Fruit fly (Drosophila melanogaster) Kc167 (cell line): ENCODE data around the gene bon.

Source experiments
- Myc ChIP-seq: fragments of >200 bp; optimal IDR thresholded peaks from 2 replicates; lab custom pipeline; 2017; ENCODE audit warnings: missing external identifiers
- Sin3A ChIP-seq: fragments of >200 bp; optimal IDR thresholded peaks from 2 replicates; lab custom pipeline; 2018; ENCODE audit warnings: missing external identifiers
- h ChIP-seq: fragments of >200 bp; optimal IDR thresholded peaks from 3 replicates; lab custom pipeline; 2018; ENCODE audit warnings: missing external identifiers
- insv ChIP-seq: fragments of >200 bp; optimal IDR thresholded peaks from 3 replicates; lab custom pipeline; 2018; ENCODE audit warnings: missing external identifiers
- psq ChIP-seq: fragments of >200 bp; optimal IDR thresholded peaks from 2 replicates; lab custom pipeline; 2017; ENCODE audit warnings: missing external identifiers
- ttk ChIP-seq: sonication (Bioruptor generic); optimal IDR thresholded peaks from 2 replicates; lab custom pipeline; 2017; ENCODE audit warnings: missing external identifiers

The bon gene

DNA sequence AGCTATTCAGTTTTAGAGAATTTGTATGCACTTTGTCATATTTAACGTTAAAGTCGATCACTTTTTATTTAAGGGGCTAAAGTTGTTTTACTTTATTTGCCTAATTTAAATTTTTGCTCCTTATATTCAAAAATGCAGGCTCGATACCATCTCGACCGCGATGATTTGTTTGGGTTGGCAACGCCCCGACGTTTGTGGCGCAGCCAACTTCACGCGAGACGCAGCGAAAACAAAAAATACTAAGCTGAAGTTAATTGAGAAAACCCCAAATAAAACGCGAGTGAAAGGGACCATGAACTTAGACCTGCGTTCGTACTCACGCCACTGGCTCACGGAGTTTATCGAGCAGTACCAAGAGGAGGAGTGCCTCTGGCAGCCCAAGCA lies 34.8 kb upstream of the bon start:
- TF ChIP-seq insv (no peak), h (lab: Kevin White, UChicago) (no peak), Sin3A (lab: Kevin White, UChicago) (no peak), Myc (no peak), psq (no peak)

DNA sequence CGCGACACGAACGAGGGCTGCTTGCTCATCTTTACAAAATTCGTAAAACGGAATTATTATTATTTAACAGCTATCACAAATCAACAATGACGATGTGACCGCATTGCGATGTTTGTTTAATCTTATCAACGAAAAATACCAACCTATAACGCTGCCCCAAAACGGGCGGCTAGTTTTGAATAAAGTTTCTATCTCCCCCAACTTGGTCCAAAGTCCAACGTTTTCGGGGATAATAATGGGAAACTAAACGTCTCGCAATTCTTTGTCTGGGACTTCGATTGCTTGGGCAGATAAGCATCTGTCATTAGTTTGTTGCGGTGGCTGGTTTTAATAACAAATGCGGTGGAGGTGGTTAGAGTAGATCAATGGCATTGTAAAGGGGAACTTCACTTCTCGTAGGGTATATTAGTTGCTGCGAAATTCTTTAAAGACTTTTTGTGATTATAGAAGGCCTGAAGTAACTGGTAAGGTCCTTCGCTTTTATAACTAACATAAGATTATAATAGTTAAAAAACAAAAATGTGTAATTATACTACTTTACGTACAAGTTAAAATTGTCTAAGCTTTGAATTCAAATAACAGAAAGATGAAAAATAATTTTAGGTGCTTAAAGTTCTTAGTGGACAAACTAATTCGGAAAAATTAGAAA lies 32.8 kb upstream of the bon start, which contains the start of gene CG15922:
CG15922 (minus strand) TSS at position 262 of the 649 bp plus-strand sequence.
- no peak for TF ChIP-seq Myc
- TF ChIP-seq insv, result no peak
- TF ChIP-seq psq, result no peak
- no peak for TF ChIP-seq ttk
- no peak for TF ChIP-seq h (lab: Kevin White, UChicago)
- no peak for TF ChIP-seq Sin3A (lab: Kevin White, UChicago)

DNA sequence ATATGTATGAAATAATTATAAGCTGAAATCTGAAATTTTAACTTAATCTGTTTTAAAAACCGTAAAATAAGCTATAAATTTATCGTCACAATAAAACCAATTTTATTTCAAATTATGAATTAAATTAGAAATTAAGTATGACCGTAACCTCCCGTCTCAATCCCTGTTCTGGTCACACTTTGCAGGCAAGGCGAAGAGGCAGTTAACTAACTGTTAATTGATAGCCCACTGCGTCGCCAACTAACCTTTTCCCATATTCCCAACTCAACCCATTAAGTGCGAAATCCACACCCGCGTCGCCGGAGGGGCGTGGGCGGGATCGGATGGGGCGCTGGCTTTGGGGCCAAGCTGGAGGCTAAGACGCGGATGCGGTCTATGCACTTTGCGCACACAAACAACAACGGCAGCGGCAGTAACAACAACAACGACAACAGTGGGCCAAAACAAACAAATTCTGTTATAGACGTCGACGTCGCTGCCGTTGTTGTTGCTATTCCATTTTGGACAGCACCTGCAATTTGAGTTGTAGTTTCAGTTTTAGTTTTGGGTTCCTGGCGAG lies 32.2 kb upstream of the bon start, which contains the start of gene CG5191:
CG5191 (plus strand) TSS at position 198 of the 559 bp plus-strand sequence.
- no peak for TF ChIP-seq ttk
- TF ChIP-seq psq, result no peak
- TF ChIP-seq Sin3A (lab: Kevin White, UChicago), result no peak
- TF ChIP-seq h (lab: Kevin White, UChicago), result no peak
- no peak for TF ChIP-seq insv
- no peak for TF ChIP-seq Myc

DNA sequence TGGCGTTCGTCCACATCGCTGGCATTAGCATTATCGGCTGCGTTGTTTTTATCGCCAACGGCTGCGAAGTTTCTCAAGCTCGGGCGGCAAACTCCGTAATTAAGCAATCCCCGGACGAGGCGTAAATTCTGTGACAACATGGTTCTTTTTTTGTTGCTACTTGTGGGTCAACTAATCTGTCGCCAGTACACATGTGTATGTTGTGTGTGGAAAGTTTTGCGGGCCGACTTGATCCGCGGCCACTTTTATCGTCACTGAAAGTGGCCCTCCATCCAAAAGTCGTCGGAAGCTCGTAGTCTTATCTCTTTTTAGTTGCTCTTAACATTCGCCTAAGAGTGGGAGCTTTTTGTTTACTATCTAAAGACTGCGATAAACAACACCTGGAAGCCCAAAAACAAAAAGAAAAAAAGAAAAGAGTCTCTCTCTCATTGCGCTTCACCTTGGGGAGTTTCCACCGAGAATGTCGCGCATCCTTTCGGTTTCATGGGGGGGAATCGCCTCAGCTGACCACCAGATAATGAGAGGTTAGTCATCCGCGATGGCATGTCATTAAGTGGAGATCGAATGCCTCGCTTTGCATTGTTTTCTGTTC lies 29.0 kb upstream of the bon start, which contains the start of gene CG10877:
CG10877 (minus strand) TSS at position 238 of the 592 bp plus-strand sequence.
- TF ChIP-seq insv (no peak), Sin3A (lab: Kevin White, UChicago) (no peak), Myc (no peak), ttk (no peak)

DNA sequence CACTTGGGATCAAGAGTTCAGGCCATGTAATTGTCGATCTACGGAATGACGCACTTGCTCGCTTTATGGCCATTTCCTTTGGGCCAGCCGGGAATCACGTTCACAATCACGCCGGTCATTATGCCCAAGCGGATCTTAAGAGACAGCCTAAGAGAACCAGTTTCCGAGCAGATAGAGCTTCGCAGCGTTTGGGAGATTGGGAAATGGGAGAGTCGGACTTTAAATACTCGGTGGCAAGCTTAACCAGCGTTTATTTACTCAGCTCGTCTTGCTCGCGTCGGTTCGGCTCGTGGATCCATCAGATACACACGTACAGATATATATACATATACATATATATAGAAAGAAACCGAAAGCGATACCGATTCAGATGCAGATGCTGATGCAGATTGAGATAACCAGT lies 27.4 kb upstream of the bon start:
- TF ChIP-seq ttk, result no peak
- TF ChIP-seq h (lab: Kevin White, UChicago), result no peak
- no peak for TF ChIP-seq insv
- TF ChIP-seq Myc, result no peak
- no peak for TF ChIP-seq psq
- TF ChIP-seq Sin3A (lab: Kevin White, UChicago), result no peak

DNA sequence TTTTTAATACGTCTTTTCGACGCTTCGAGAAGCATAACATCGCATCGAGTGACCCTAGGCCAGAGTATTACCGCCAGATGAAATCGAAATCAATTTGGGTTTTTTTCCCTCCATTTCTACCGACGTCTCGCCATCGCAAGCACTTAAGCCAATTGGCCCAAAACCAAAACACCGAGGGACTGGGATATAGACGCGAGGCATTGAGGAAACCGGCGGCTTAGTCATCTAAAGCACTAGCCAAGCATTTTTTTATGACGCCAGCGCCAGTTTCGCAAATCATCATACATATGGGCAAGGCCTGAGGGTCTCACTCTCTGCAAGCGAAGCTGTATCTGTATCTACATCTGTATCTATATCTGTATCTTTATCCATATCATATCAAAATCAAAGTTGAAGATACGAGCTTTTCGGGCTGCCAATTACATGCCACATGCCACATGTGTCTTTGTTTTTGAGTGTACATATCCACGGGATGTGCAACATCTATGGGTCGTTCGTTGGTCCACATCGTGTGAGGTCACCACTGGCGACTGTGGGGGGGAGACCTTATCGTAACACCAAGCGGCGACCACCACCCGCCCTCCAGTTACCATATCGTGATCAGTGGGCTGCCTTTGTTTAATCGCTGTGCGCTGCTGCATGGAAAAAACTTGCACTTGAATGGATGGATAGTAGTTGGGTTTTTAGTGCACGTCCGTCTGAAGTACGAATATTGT lies 25.3 kb upstream of the bon start:
- TF ChIP-seq Myc, result no peak
- no peak for TF ChIP-seq insv
- no peak for TF ChIP-seq Sin3A (lab: Kevin White, UChicago)
- TF ChIP-seq psq, result no peak
- TF ChIP-seq h (lab: Kevin White, UChicago), result no peak

DNA sequence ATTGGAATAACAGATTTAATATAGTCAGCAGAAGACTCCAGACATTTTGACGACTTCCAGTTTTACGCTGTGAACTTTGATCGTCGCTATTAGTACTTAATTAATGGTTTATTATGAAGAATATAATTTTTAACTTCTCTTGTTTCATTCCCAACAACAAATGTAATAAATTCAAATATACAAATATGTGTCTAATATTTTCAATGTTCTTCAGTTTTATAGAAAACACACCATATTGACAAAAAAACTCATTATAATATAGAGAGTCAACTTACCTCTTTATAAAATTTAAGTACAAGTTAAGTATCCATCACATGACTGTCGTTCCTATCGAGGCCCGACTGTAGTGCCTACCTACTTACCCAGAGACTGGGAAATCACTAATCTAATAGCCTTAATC lies 19.6 kb upstream of the bon start:
- TF ChIP-seq psq (no peak), Sin3A (lab: Kevin White, UChicago) (no peak), Myc (no peak), h (lab: Kevin White, UChicago) (no peak), ttk (no peak), insv (no peak)

DNA sequence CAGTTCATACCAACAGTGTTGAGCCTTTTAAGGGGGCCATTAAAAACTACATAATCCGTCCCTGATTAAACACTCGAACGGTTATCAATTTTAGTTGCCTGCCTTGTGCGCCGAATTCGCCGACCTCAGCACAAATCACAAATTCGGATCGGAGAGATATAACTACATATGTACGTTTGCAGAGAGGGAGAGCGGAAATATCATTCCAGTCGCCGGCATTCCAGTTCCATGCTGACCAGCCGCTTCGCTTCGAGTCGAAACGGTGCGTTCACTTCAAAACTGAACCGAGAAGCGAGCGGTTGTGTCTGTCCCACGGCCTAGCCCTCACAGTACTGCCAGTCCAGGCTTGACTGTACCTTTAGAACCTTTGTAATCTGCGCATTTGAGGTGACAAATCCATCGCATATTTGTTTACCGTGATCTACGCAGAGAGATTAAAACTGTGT lies 18.4 kb upstream of the bon start:
- TF ChIP-seq h (lab: Kevin White, UChicago) (no peak), Sin3A (lab: Kevin White, UChicago) (no peak), ttk (no peak), Myc (no peak), insv (no peak), psq (no peak)

DNA sequence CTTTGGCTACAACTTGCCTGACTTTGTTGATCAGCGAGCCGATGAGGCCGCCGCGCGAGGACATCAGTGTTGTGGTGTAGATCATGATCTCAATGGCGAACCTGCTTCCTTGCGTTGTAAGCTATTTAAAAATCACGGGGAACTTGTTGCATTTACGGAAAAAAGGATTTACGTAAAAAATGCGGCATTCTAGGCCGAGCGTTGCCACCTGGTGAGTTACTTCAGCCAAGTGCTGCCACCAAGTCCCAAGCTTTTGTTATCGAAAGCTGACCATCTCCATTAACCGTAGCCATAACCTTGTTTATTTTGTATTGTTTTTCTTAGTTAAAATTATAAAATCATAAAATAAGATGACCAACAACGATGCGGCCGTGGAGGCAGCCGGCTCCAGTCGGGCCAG lies 16.1 kb upstream of the bon start, which contains the start of the genes TFAM and CG5412:
TFAM (minus strand) TSS at position 222 of the 400 bp plus-strand sequence.
CG5412 (plus strand) TSS at position 265 of the 400 bp plus-strand sequence.
- TF ChIP-seq Myc (no peak), insv (no peak), Sin3A (lab: Kevin White, UChicago) (no peak), ttk (no peak), psq (no peak), h (lab: Kevin White, UChicago) (no peak)

DNA sequence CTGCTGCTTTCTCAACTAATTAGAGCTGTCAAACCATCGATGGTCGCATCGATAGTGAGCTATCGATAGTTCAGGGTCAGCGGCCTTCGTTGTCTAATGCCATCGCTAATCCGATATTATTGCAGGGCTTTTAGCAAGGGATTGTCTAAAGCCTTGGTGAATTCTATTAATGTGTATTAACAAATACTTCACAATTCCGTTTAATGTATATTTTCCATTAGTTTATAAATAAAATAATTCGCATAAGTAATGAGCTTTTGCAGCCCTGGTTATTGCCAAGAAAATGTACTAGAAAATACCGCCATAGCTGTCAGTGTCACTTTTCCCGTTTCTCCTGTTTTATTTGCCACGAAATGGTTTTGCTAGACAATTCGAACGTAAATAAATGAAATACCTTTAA lies 13.1 kb upstream of the bon start, which contains the start of the genes EloB and Srp14:
EloB (minus strand) TSS at position 35 of the 400 bp plus-strand sequence.
Srp14 (plus strand) TSS at position 300 of the 400 bp plus-strand sequence.
- no peak for TF ChIP-seq psq
- TF ChIP-seq ttk, result no peak

DNA sequence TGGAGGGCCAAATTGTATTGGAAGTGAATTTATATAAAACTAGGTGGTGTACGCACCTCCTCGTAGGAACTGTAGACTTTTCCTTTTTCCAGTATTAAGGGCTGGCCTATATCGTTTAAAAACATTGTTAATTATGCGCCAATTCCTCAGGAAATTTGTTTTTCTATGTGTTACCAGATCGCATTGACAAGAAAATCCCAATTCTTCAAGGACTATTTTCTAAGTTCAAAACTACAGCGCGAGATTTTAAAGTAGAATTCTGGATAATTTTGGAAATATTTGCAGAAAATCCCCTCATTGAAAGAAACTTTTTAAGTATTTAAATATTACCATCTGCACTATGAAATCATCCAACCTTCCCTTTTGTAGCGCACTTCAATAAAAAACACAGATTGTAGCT lies 11.6 kb upstream of the bon start, which contains the start of gene CG34008:
CG34008 (minus strand) TSS at position 147 of the 400 bp plus-strand sequence.
- TF ChIP-seq Myc (no peak), Sin3A (lab: Kevin White, UChicago) (no peak), psq (no peak), h (lab: Kevin White, UChicago) (no peak), insv (no peak), ttk (no peak)

DNA sequence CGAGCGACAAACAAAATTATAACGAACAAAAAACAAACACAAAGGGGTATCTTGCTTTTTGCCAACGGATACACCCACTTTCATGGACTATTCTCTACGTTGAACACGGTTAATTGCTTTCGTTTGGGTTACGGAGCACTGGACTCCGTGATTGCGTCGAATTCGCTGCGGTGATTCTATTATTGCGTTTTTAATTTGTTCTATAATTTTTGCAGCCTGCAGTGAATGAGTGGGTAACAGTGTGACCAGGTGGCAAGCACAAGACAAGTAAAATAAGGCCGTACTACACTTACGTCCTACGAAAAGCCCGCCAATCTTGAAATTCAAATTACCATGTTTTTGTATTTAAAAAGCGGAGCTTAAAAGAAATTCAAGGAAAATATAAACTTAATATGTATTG lies 7.4 kb upstream of the bon start, which contains the start of gene CG16953:
CG16953 (minus strand) TSS at position 268 of the 400 bp plus-strand sequence.
- TF ChIP-seq Myc (no peak), psq (no peak), insv (no peak), Sin3A (lab: Kevin White, UChicago) (no peak), h (lab: Kevin White, UChicago) (no peak), ttk (no peak)

DNA sequence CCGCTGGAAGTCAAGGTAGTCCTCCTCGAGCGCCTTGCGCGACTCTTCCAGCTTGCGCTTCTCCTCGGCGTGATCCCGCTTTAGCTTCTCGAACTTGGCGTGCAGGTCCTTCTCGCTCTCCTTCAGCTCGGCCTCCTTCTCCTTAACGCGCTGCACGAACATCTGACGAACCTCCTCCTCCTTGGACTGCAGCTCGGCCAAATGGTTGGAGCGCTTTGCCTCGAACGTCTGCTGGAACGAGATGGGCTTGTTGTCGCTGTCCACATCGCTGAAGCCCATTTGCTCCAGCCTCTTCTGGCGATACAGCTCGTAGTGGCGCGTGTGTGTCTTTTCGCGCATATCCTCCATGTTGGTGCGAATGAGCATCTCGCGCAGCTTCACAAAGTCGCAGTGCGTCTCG lies 6.5 kb upstream of the bon start:
- TF ChIP-seq h (lab: Kevin White, UChicago), result no peak
- no peak for TF ChIP-seq Myc
- no peak for TF ChIP-seq ttk
- TF ChIP-seq psq, result no peak
- no peak for TF ChIP-seq Sin3A (lab: Kevin White, UChicago)
- no peak for TF ChIP-seq insv
